Worm (Caenorhabditis elegans): Measurements from ENCODE around the gene mob-1.

Gene mob-1

DNA sequence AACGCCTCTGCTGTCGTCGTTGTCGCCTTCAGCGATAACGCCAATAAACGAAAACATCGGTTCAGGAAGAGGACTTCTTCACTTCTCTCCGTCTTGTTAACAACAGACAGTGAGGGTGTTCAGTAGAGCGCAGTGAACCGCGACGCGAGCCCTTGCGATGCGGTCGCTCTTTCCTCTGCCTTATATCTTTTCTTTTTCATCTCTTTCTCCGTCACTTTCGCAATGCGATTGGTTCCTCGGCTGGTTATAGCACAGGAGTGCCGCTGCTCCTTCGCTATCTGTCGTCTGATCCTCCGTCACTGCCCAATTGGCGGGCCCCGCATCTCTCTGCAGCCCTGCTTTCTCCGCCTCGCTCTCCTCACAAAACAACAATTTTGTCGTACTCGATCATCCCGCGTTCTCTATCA lies 3.2 kb upstream of the mob-1 start (continued):
- peak; percentile 46 for TF ChIP-seq dmd-6 (GFP tag; IDR thresholded peaks at IDR 0.05)
- TF ChIP-seq ceh-20 (GFP tag; IDR thresholded peaks at IDR 0.05), result peak; percentile 75
- no peak for TF ChIP-seq ceh-62 (tag; optimal IDR thresholded peaks at IDR 0.05)
- TF ChIP-seq ctbp-1 (GFP tag; IDR thresholded peaks at IDR 0.05), result peak; percentile 54; the same call in 1 of the 2 replicates
- peak in 1 of 2 experiments; percentile 83 for TF ChIP-seq unc-62 (GFP tag; optimal IDR thresholded peaks at IDR 0.05 in 1 of 2)
- no peak for TF ChIP-seq unc-62 (tag; optimal IDR thresholded peaks at IDR 0.05)
- no peak for TF ChIP-seq aly-2 (tag; optimal IDR thresholded peaks at IDR 0.05)
- TF ChIP-seq ztf-11 (tag; optimal IDR thresholded peaks at IDR 0.05), result no peak
- 0 out of 2 replicates have a peak, but pooled peaks have one; percentile 39 for TF ChIP-seq vab-7 (GFP tag; IDR thresholded peaks at IDR 0.05)
- TF ChIP-seq aha-1 (tag), result peak; percentile 96
- peak in 1 of 2 experiments; percentile 56 for TF ChIP-seq hif-1 (tag; optimal IDR thresholded peaks at IDR 0.05)
- peak; percentile 36 for TF ChIP-seq jun-1 (tag; optimal IDR thresholded peaks at IDR 0.05)
- peak; percentile 81 for TF ChIP-seq mep-1 (tag; optimal IDR thresholded peaks at IDR 0.05)
- peak in 1 of 2 experiments; percentile 22 for TF ChIP-seq daf-16 (GFP tag; optimal IDR thresholded peaks at IDR 0.05)
- peak; percentile 21 for TF ChIP-seq daf-16 (tag; optimal IDR thresholded peaks at IDR 0.05)
- peak; percentile 38; the same call in 1 of the 2 replicates for TF ChIP-seq T26A8.4 (GFP tag; IDR thresholded peaks at IDR 0.05)
- TF ChIP-seq mxl-3 (GFP tag; optimal IDR thresholded peaks at IDR 0.05), result peak; percentile 42
- peak; percentile 65 for TF ChIP-seq dve-1 (tag; optimal IDR thresholded peaks at IDR 0.05; ENCODE audit: insufficient read depth)

DNA sequence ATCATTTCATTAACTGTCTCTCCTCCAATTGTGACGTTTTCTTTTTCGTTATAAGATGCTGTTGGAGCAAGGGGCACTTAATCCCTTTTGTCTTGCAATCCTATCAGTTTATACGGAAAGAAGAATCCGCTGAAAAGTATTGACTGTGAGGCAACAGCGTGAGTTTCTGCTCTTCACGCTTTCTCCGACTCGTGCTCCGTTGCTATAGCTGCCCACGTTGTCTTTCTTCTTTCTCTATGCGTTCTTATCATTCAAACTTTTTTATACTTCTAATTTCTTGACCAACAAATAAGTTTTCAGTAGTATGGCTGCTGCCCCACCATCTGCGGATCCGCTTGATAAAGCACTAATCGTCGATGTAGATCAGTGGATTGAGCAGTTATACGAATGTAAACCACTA lies 2.2 kb upstream of the mob-1 start, which contains the start of gene let-92:
TSS of gene let-92 (plus strand) at position 301 of the 400 bp plus-strand sequence.
- no peak for TF ChIP-seq Y5F2A.4 (GFP tag; optimal IDR thresholded peaks at IDR 0.05)
- no peak for TF ChIP-seq F49E8.2 (tag; optimal IDR thresholded peaks at IDR 0.05; ENCODE audit: borderline replicate concordance)
- TF ChIP-seq Y75B8A.6 (GFP tag; IDR thresholded peaks at IDR 0.05), result no peak
- TF ChIP-seq egl-27 (tag; optimal IDR thresholded peaks at IDR 0.05), result no peak
- no peak for TF ChIP-seq fos-1 (tag; optimal IDR thresholded peaks at IDR 0.05)
- TF ChIP-seq lin-1 (GFP tag; IDR thresholded peaks at IDR 0.05), result no peak
- no peak for TF ChIP-seq vab-7 (GFP tag; IDR thresholded peaks at IDR 0.05)
- TF ChIP-seq dmd-8 (GFP tag; IDR thresholded peaks at IDR 0.05), result no peak
- no peak for TF ChIP-seq dpl-1 (GFP tag; optimal IDR thresholded peaks at IDR 0.05)
- no peak for TF ChIP-seq ZK546.5 (tag; optimal IDR thresholded peaks at IDR 0.05)
- no peak for TF ChIP-seq madf-9 (GFP tag; conservative IDR thresholded peaks at IDR 0.05)
- no peak for TF ChIP-seq daf-8 (GFP tag; IDR thresholded peaks at IDR 0.05)
- TF ChIP-seq ceh-32 (tag; optimal IDR thresholded peaks at IDR 0.05; ENCODE audit: poor library complexity), result no peak
- no peak for TF ChIP-seq unc-39 (tag; optimal IDR thresholded peaks at IDR 0.05)
- TF ChIP-seq jun-1 (tag; optimal IDR thresholded peaks at IDR 0.05), result no peak
- no peak for TF ChIP-seq lin-38 (GFP tag; IDR thresholded peaks at IDR 0.05)

DNA sequence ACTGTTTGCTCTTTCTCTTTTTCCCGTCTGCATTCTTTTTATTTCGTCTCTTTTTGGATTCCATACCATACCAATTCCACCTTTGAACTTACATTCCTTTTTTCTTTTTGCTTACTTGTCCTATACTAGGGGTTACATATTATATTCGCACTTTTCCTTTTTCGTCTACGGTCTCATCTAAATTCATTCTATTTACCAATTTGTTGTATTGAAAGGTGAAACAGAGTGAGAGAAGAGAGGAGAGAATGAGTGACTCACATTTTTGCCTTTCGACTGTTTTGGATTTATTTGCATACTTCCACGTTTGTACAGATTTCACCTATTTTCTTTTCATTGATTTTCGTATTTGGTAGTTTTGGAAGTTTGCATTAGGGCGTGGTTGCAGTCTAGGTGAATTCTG lies 3.1 kb downstream of the mob-1 start:
- no peak for TF ChIP-seq spr-1 (tag; optimal IDR thresholded peaks at IDR 0.05)
- peak; percentile 86 for TF ChIP-seq nhr-6 (tag; optimal IDR thresholded peaks at IDR 0.05)
- no peak for TF ChIP-seq daf-16 (GFP tag; optimal IDR thresholded peaks at IDR 0.05)
- peak; percentile 32 for TF ChIP-seq daf-16 (tag; optimal IDR thresholded peaks at IDR 0.05)
- no peak for TF ChIP-seq rbr-2 (tag; optimal IDR thresholded peaks at IDR 0.05)
- TF ChIP-seq dve-1 (tag; optimal IDR thresholded peaks at IDR 0.05; ENCODE audit: insufficient read depth), result peak; percentile 28
- no peak for TF ChIP-seq zip-2 (tag; optimal IDR thresholded peaks at IDR 0.05)
- TF ChIP-seq lin-13 (GFP tag; optimal IDR thresholded peaks at IDR 0.05), result no peak
- TF ChIP-seq attf-4 (tag; optimal IDR thresholded peaks at IDR 0.05), result no peak

DNA sequence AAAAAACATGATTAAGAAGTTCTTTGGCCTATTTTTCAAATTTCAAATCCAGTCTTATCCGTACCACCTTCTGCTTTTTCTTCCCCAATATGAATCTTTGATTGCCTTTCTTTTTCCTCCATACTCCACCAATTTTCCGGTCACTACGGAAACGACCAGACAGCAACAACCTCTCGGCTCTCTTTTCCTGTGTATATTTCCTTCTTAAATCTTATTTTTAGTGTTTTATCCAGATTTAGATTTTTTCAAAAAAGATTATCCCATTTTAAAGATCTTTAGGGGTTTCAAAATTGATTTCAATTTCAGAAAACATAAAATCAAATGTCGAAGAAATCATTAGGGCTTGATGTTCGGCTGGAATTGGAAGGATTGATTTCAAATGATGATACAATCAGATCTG lies 3.9 kb downstream of the mob-1 start, which contains the start of gene trpa-1:
TSS of gene trpa-1 (plus strand) at position 301 of the 400 bp plus-strand sequence.
- TF ChIP-seq sdz-12 (GFP tag; optimal IDR thresholded peaks at IDR 0.05) (no peak), T20F7.1 (GFP tag; optimal IDR thresholded peaks at IDR 0.05) (no peak), ztf-7 (tag; optimal IDR thresholded peaks at IDR 0.05) (no peak), skn-1 (tag; optimal IDR thresholded peaks at IDR 0.05) (no peak), ceh-20 (GFP tag; IDR thresholded peaks at IDR 0.05) (no peak), Y5F2A.4 (GFP tag; optimal IDR thresholded peaks at IDR 0.05) (no peak), arid-1 (GFP tag; conservative IDR thresholded peaks at IDR 0.05) (no peak), nhr-48 (tag; optimal IDR thresholded peaks at IDR 0.05) (no peak), nhr-102 (tag; optimal IDR thresholded peaks at IDR 0.05) (no peak), mep-1 (tag; optimal IDR thresholded peaks at IDR 0.05) (no peak), nhr-111 (GFP tag; optimal IDR thresholded peaks at IDR 0.05) (no peak), nhr-42 (GFP tag; IDR thresholded peaks at IDR 0.05) (no peak), dmd-8 (GFP tag; IDR thresholded peaks at IDR 0.05) (no peak), dpl-1 (GFP tag; optimal IDR thresholded peaks at IDR 0.05) (no peak), dve-1 (tag; optimal IDR thresholded peaks at IDR 0.05; ENCODE audit: insufficient read depth) (no peak), fkh-10 (GFP tag; optimal IDR thresholded peaks at IDR 0.05) (no peak)
